Worm (Caenorhabditis elegans) whole organism, mixed stage, embryonic: Measurements from ENCODE around the gene efk-1.

Source experiments
- M03D4.4 ChIP-seq: sonication (generic microtip); optimal IDR thresholded peaks from 2 replicates; lab custom pipeline; 2017; ENCODE audit warnings: mild to moderate bottlenecking, missing genetic modification characterization, missing compliant biosample characterization
- bed-3 ChIP-seq: fragments of 200-800 bp; sonication (Bioruptor generic); optimal IDR thresholded peaks from 3 replicates; lab custom pipeline; 2018; ENCODE audit warnings: mild to moderate bottlenecking, missing genetic modification characterization, moderate library complexity, missing compliant biosample characterization
- blmp-1 ChIP-seq: fragments of 150-350 bp; optimal IDR thresholded peaks from 2 replicates; lab custom pipeline; 2014; ENCODE audit warnings: missing biosample characterization, missing genetic modification characterization
- ceh-39 ChIP-seq: fragments of 150-350 bp; optimal IDR thresholded peaks from 2 replicates; lab custom pipeline; 2014; ENCODE audit warnings: missing biosample characterization, missing genetic modification characterization
- ceh-43 ChIP-seq: fragments of 200-800 bp; sonication (Bioruptor generic); optimal IDR thresholded peaks from 2 replicates; lab custom pipeline; 2018; ENCODE audit warnings: mild to moderate bottlenecking, missing genetic modification characterization, moderate library complexity, missing compliant biosample characterization
- ceh-83 ChIP-seq: fragments of 200-800 bp; sonication (Bioruptor generic); optimal IDR thresholded peaks from 2 replicates; lab custom pipeline; 2018; ENCODE audit warnings: mild to moderate bottlenecking, missing genetic modification characterization, missing compliant biosample characterization
- ces-1 ChIP-seq: fragments of 150-350 bp; optimal IDR thresholded peaks from 2 replicates; lab custom pipeline; 2014; ENCODE audit warnings: missing biosample characterization, missing genetic modification reagents, missing genetic modification characterization
- elt-1 ChIP-seq: sonication (generic microtip); optimal IDR thresholded peaks from 2 replicates; lab custom pipeline; 2017; ENCODE audit warnings: missing genetic modification characterization, mild to moderate bottlenecking, missing compliant biosample characterization, antibody characterized with exemption, moderate library complexity, borderline replicate concordance; ENCODE audit not compliant: insufficient read depth
- elt-3 ChIP-seq: fragments of 150-350 bp; optimal IDR thresholded peaks from 2 replicates; lab custom pipeline; 2014; ENCODE audit warnings: missing biosample characterization, missing genetic modification characterization
- flh-1 ChIP-seq: fragments of 200-800 bp; sonication (Bioruptor generic); optimal IDR thresholded peaks from 2 replicates; lab custom pipeline; 2018; ENCODE audit warnings: mild to moderate bottlenecking, missing genetic modification characterization, moderate library complexity, missing compliant biosample characterization
- ham-2 ChIP-seq: fragments of 200-800 bp; sonication (Bioruptor generic); optimal IDR thresholded peaks from 2 replicates; lab custom pipeline; 2018; ENCODE audit warnings: mild to moderate bottlenecking, missing genetic modification characterization, missing compliant biosample characterization
- hlh-1 ChIP-seq: fragments of 150-350 bp; optimal IDR thresholded peaks from 2 replicates; lab custom pipeline; 2014; ENCODE audit warnings: missing biosample characterization, missing genetic modification reagents, missing genetic modification characterization
- lin-32 ChIP-seq: fragments of 200-800 bp; sonication (Bioruptor generic); optimal IDR thresholded peaks from 2 replicates; lab custom pipeline; 2018; ENCODE audit warnings: mild to moderate bottlenecking, missing genetic modification characterization, missing compliant biosample characterization
- lsy-2 ChIP-seq: fragments of 150-350 bp; optimal IDR thresholded peaks from 2 replicates; lab custom pipeline; 2014; ENCODE audit warnings: missing biosample characterization, missing genetic modification characterization
- mab-5 ChIP-seq: fragments of 150-350 bp; optimal IDR thresholded peaks from 2 replicates; lab custom pipeline; 2014; ENCODE audit warnings: missing biosample characterization, missing genetic modification characterization
- mep-1 ChIP-seq: fragments of 150-350 bp; optimal IDR thresholded peaks from 2 replicates; lab custom pipeline; 2017; ENCODE audit warnings: missing biosample characterization, missing genetic modification reagents, missing genetic modification characterization, inconsistent platforms
- mls-2 ChIP-seq: sonication (generic microtip); optimal IDR thresholded peaks from 2 replicates; lab custom pipeline; 2016; ENCODE audit warnings: mild to moderate bottlenecking, missing genetic modification characterization, moderate library complexity, missing compliant biosample characterization
- nhr-12 ChIP-seq: fragments of 150-350 bp; optimal IDR thresholded peaks from 2 replicates; lab custom pipeline; 2014; ENCODE audit warnings: missing biosample characterization, missing genetic modification characterization
- nhr-2 ChIP-seq: fragments of 150-350 bp; optimal IDR thresholded peaks from 2 replicates; lab custom pipeline; 2014; ENCODE audit warnings: missing biosample characterization, missing genetic modification characterization
- nhr-237 ChIP-seq: fragments of 150-350 bp; optimal IDR thresholded peaks from 2 replicates; lab custom pipeline; 2014; ENCODE audit warnings: missing biosample characterization, missing genetic modification characterization
- nhr-28 ChIP-seq: fragments of 150-350 bp; optimal IDR thresholded peaks from 2 replicates; lab custom pipeline; 2014; ENCODE audit warnings: missing biosample characterization, missing genetic modification characterization
- nhr-76 ChIP-seq: sonication (generic microtip); optimal IDR thresholded peaks from 2 replicates; lab custom pipeline; 2017; ENCODE audit warnings: missing biosample characterization, missing genetic modification characterization
- pha-4 ChIP-seq: fragments of 150-350 bp; optimal IDR thresholded peaks from 2 replicates; lab custom pipeline; 2018; ENCODE audit warnings: missing biosample characterization, missing genetic modification reagents, missing genetic modification characterization
- snpc-4 ChIP-seq: fragments of 150-350 bp; optimal IDR thresholded peaks from 2 replicates; lab custom pipeline; 2014; ENCODE audit warnings: missing biosample characterization, missing genetic modification characterization
- sptf-1 ChIP-seq: sonication (generic microtip); optimal IDR thresholded peaks from 2 replicates; lab custom pipeline; 2017; ENCODE audit warnings: mild to moderate bottlenecking, missing genetic modification characterization, moderate library complexity, missing compliant biosample characterization
- tbx-8 ChIP-seq: fragments of 200-800 bp; sonication (Bioruptor generic); optimal IDR thresholded peaks from 2 replicates; lab custom pipeline; 2018; ENCODE audit warnings: mild to moderate bottlenecking, missing genetic modification characterization, moderate library complexity, missing compliant biosample characterization
- unc-120 ChIP-seq: sonication (generic microtip); optimal IDR thresholded peaks from 2 replicates; lab custom pipeline; 2017; ENCODE audit warnings: missing genetic modification characterization, missing compliant biosample characterization; ENCODE audit not compliant: poor library complexity, severe bottlenecking
- unc-39 ChIP-seq: fragments of 150-350 bp; optimal IDR thresholded peaks from 2 replicates; lab custom pipeline; 2014; ENCODE audit warnings: missing biosample characterization, missing genetic modification characterization
- unc-62 ChIP-seq: fragments of 150-350 bp; optimal IDR thresholded peaks from 2 replicates; lab custom pipeline; 2014; ENCODE audit warnings: missing biosample characterization, missing genetic modification reagents, missing genetic modification characterization
- ztf-11 ChIP-seq: fragments of 150-350 bp; optimal IDR thresholded peaks from 2 replicates; lab custom pipeline; 2014; ENCODE audit warnings: missing biosample characterization, missing genetic modification characterization

The efk-1 gene

DNA sequence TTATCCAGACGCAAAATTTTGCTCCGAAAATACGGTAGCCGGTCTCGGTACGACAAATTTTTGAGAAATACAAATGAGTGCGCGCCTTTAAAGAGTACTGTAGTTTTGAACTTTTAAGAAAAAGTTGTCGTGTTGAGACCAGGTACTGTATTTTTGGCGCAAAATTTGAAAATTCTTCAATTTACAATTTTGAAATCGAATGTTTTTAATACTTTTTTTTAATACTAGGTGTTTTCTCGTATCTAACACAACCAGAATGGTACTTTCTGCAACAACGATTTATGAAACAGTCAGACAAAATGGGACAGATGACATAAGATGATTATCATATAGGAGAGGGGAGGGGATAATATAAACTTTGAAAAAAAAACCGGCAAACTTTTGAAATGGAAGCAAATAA, 27.4 kb upstream of the efk-1 start:
- TF ChIP-seq sptf-1 (tag; lab: Kevin White, UChicago) (no peak), tbx-8 (GFP tag; lab: Kevin White, UChicago) (no peak), snpc-4 (tag; lab: Kevin White, UChicago) (no peak), pha-4 (tag; lab: Kevin White, UChicago) (no peak), nhr-12 (tag; lab: Kevin White, UChicago) (no peak), unc-39 (tag; lab: Kevin White, UChicago) (no peak), elt-3 (no peak), unc-62 (GFP tag; lab: Kevin White, UChicago) (no peak), mls-2 (no peak), lsy-2 (tag; lab: Kevin White, UChicago) (no peak), lin-32 (GFP tag; lab: Kevin White, UChicago) (no peak), mab-5 (tag; lab: Kevin White, UChicago) (no peak), ces-1 (no peak), M03D4.4 (tag; lab: Kevin White, UChicago) (no peak), blmp-1 (tag; lab: Kevin White, UChicago) (no peak), bed-3 (no peak), ceh-43 (GFP tag; lab: Kevin White, UChicago) (no peak), hlh-1 (tag; lab: Kevin White, UChicago) (no peak)
- TF ChIP-seq, all 35 proteins: peak for 0

DNA sequence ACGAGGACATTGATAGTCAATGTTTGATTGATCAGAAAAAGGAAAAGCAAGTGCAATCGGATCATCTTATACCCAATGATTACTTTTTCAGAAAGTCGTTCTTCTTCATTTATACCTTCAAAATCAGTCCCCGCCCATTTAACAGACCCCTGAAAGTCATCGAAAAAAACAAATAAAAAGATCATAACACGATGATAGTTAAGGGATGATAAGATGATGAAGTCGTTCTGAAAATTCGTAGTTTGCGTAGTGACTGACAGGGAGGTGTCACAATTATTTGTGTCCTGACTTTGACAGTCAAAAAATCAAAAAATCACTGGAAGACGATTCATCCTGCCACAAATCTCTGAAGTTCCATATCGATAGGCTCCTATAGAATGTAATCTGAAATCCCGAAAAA, 26.1 kb upstream of the efk-1 start, which contains the start of gene ugt-66:
Gene ugt-66 (minus strand): TSS at position 101 of the 400 bp plus-strand sequence.
- TF ChIP-seq nhr-2 (no peak), nhr-237 (no peak), ceh-83 (GFP tag; lab: Kevin White, UChicago) (no peak), ham-2 (GFP tag; lab: Kevin White, UChicago) (no peak), flh-1 (GFP tag; lab: Kevin White, UChicago) (no peak), sptf-1 (tag; lab: Kevin White, UChicago) (no peak), elt-1 (tag; lab: Kevin White, UChicago) (no peak), mab-5 (tag; lab: Kevin White, UChicago) (no peak), nhr-28 (tag; lab: Kevin White, UChicago) (no peak), pha-4 (tag; lab: Kevin White, UChicago) (no peak), bed-3 (no peak), snpc-4 (tag; lab: Kevin White, UChicago) (no peak), mep-1 (tag; lab: Kevin White, UChicago) (no peak), lin-32 (GFP tag; lab: Kevin White, UChicago) (no peak), hlh-1 (tag; lab: Kevin White, UChicago) (no peak), ceh-39 (tag; lab: Kevin White, UChicago) (no peak), ceh-43 (GFP tag; lab: Kevin White, UChicago) (no peak), nhr-12 (tag; lab: Kevin White, UChicago) (no peak), unc-120 (tag; lab: Kevin White, UChicago) (no peak)

ce11 chrIII:6190810-6191209, 22.5 kb upstream of the efk-1 start, which contains the start of gene C23G10.5:
Gene C23G10.5, plus strand, starts transcription at chrIII:6191110.
- TF ChIP-seq elt-1 (tag; lab: Kevin White, UChicago) (peak; percentile 48), sptf-1 (tag; lab: Kevin White, UChicago) (no peak)

DNA sequence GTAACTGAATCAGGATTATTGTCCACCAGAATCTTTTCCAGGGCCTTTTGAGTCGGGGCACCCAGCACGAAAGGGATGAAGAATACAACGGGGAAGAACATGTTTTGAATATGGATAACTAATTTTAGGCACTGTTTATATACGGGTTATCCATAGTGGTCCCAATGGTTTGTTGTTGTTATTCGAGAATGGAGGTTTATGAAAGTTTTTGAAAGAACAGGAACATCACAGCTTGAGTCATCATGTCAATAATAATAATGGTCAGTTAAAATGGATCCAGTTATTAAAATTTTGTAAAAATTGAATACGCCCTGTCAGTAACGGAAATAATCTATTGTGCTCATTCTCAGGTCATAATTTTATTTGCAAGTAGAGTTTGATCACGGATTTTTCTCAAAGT, 14.8 kb upstream of the efk-1 start, which contains the start of gene nas-28:
Gene nas-28 (minus strand): TSS at position 101 of the 400 bp plus-strand sequence.
- no peak for TF ChIP-seq unc-39 (tag; lab: Kevin White, UChicago)
- TF ChIP-seq snpc-4 (tag; lab: Kevin White, UChicago): no peak
- no peak for TF ChIP-seq nhr-237
- TF ChIP-seq lsy-2 (tag; lab: Kevin White, UChicago): no peak
- no peak for TF ChIP-seq mab-5 (tag; lab: Kevin White, UChicago)
- TF ChIP-seq M03D4.4 (tag; lab: Kevin White, UChicago): no peak
- TF ChIP-seq ceh-39 (tag; lab: Kevin White, UChicago): no peak
- TF ChIP-seq nhr-76 (tag; lab: Kevin White, UChicago): no peak
- no peak for TF ChIP-seq ceh-83 (GFP tag; lab: Kevin White, UChicago)

ce11 chrIII:6180294-6180693, 11.9 kb upstream of the efk-1 start:
- TF ChIP-seq nhr-237 (no peak), lin-32 (GFP tag; lab: Kevin White, UChicago) (no peak), elt-3 (no peak), hlh-1 (tag; lab: Kevin White, UChicago) (no peak), flh-1 (GFP tag; lab: Kevin White, UChicago) (no peak), ztf-11 (no peak), ceh-83 (GFP tag; lab: Kevin White, UChicago) (no peak), sptf-1 (tag; lab: Kevin White, UChicago) (no peak), mls-2 (no peak), unc-120 (tag; lab: Kevin White, UChicago) (no peak), unc-39 (tag; lab: Kevin White, UChicago) (no peak), bed-3 (no peak), nhr-2 (no peak), ceh-39 (tag; lab: Kevin White, UChicago) (no peak), ceh-43 (GFP tag; lab: Kevin White, UChicago) (no peak)
- TF ChIP-seq, all 35 proteins: peak for 0
